Worm (Caenorhabditis elegans): ENCODE data around the gene C18A3.7.

The C18A3.7 gene

DNA sequence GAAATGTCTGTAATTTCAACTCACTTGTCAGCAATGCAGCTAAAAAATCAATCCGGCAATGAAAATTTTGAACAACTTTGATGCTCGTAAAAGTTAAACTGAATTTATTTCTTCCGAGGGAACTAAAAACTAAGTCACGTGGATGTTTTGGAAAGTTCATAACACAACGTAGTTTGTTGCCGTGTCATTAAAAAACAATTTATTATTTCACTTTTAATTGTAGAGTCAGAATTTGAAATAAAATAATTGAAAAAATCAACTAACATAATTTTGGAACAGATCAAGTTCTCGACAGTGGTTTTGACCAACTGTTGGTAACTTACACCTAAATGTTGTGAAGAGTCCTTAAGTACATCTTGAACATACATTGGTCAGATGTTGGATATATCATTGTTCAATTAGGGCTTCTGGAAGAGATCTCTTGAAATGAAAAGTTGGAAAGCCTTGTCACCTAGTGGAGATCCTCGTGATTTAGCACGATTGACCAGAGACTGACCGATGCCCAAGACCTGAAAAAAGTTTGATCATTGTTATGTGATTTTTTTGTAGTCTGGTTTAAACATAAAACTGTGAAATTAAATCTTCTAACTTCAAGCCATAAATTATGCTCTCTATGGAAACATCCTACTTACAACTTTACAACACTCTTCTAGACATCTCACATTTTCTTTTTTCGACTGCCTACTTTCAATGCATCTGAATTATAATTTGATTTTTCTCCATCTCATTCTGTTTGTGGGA is at the start of gene C18A3.7, which contains the start of gene C18A3.11:
Gene C18A3.7 (minus strand): TSS at position 101 of the 741 bp plus-strand sequence.
Gene C18A3.11 (plus strand): TSS at position 691 of the 741 bp plus-strand sequence.
- no peak for TF ChIP-seq nhr-28 (tag; optimal IDR thresholded peaks at IDR 0.05)
- no peak for TF ChIP-seq cey-2 (tag; optimal IDR thresholded peaks at IDR 0.05; ENCODE audit: borderline replicate concordance, insufficient read depth)
- no peak for TF ChIP-seq aha-1 (tag)
- no peak for TF ChIP-seq lin-39 (tag; optimal IDR thresholded peaks at IDR 0.05)

DNA sequence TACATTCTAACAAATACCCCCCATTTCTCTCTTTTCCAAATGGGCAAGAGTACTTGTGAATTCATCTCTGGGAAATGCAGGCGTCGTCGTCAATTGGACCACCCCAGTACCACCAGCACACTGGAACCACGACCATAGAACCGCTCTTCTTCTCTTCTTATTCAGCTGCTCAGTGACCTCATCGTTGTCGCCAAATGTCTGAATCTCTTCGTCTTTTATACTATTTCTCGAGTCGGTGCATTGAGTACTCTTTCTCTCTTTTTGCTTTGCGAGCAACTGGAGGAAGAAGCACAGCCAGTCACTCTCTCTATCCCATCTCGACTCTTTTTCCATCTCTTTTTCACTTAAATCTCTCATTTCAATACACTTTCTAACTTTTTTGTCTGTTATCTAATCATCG is 49.6 kb upstream of the C18A3.7 start:
- no peak for TF ChIP-seq nhr-6 (tag; optimal IDR thresholded peaks at IDR 0.05)
- no peak for TF ChIP-seq ceh-82 (tag; optimal IDR thresholded peaks at IDR 0.05)
- TF ChIP-seq Y48G9A.11 (GFP tag; IDR thresholded peaks at IDR 0.05), result no peak
- no peak for TF ChIP-seq fkh-10 (GFP tag; optimal IDR thresholded peaks at IDR 0.05)
- TF ChIP-seq lin-38 (GFP tag; IDR thresholded peaks at IDR 0.05), result no peak
- no peak for TF ChIP-seq nhr-102 (tag; optimal IDR thresholded peaks at IDR 0.05)
- no peak for TF ChIP-seq zfp-2 (tag; optimal IDR thresholded peaks at IDR 0.05)
- no peak for TF ChIP-seq mdt-29 (GFP tag; IDR thresholded peaks at IDR 0.05)
- TF ChIP-seq D1046.2 (GFP tag; IDR thresholded peaks at IDR 0.05), result no peak
- TF ChIP-seq egl-43 (GFP tag; IDR thresholded peaks at IDR 0.05), result no peak
- TF ChIP-seq dve-1 (tag; optimal IDR thresholded peaks at IDR 0.05; ENCODE audit: insufficient read depth), result no peak
- no peak for TF ChIP-seq ces-1 (GFP tag; optimal IDR thresholded peaks at IDR 0.05)
- TF ChIP-seq daf-8 (GFP tag; IDR thresholded peaks at IDR 0.05), result no peak
- TF ChIP-seq dmd-6 (GFP tag; IDR thresholded peaks at IDR 0.05), result no peak
- no peak for TF ChIP-seq mep-1 (tag; optimal IDR thresholded peaks at IDR 0.05)
- TF ChIP-seq ceh-44 (GFP tag; IDR thresholded peaks at IDR 0.05), result no peak
- no peak for TF ChIP-seq F26F4.8 (GFP tag; conservative IDR thresholded peaks at IDR 0.05)
- TF ChIP-seq snpc-4 (tag; optimal IDR thresholded peaks at IDR 0.05), result no peak
- no peak for TF ChIP-seq lin-15B (tag; optimal IDR thresholded peaks at IDR 0.05)
- no peak for TF ChIP-seq mxl-3 (GFP tag; optimal IDR thresholded peaks at IDR 0.05)
- peak; percentile 29 for TF ChIP-seq aha-1 (tag)
- TF ChIP-seq cey-2 (tag; optimal IDR thresholded peaks at IDR 0.05; ENCODE audit: borderline replicate concordance, insufficient read depth), result no peak
- peak; percentile 47 for TF ChIP-seq hmg-1.1 (GFP tag; IDR thresholded peaks at IDR 0.05)
- peak; percentile 50 for TF ChIP-seq hlh-11 (tag; optimal IDR thresholded peaks at IDR 0.05)
- no peak for TF ChIP-seq ZK546.5 (tag; optimal IDR thresholded peaks at IDR 0.05)
- TF ChIP-seq skn-1 (tag; optimal IDR thresholded peaks at IDR 0.05), result no peak
- TF ChIP-seq daf-16 (GFP tag; optimal IDR thresholded peaks at IDR 0.05), result no peak
- TF ChIP-seq daf-16 (tag; optimal IDR thresholded peaks at IDR 0.05), result no peak
- TF ChIP-seq lsy-2 (tag; optimal IDR thresholded peaks at IDR 0.05), result peak in 1 of 2 experiments; percentile 30
- TF ChIP-seq tra-1 (GFP tag; IDR thresholded peaks at IDR 0.05), result no peak
- TF ChIP-seq nhr-237 (tag; optimal IDR thresholded peaks at IDR 0.05), result no peak
- no peak for TF ChIP-seq nhr-41 (GFP tag; IDR thresholded peaks at IDR 0.05)
- no peak for TF ChIP-seq rbr-2 (tag; optimal IDR thresholded peaks at IDR 0.05)
- no peak for TF ChIP-seq ceh-62 (tag; optimal IDR thresholded peaks at IDR 0.05)
- no peak for TF ChIP-seq daf-12 (tag; optimal IDR thresholded peaks at IDR 0.05)
- TF ChIP-seq spr-3 (GFP tag; optimal IDR thresholded peaks at IDR 0.05), result no peak
- no peak for TF ChIP-seq daf-19 (GFP tag; conservative IDR thresholded peaks at IDR 0.05)
- no peak for TF ChIP-seq aly-2 (tag; optimal IDR thresholded peaks at IDR 0.05)
- TF ChIP-seq pqm-1 (tag; optimal IDR thresholded peaks at IDR 0.05), result no peak
- TF ChIP-seq zip-11 (GFP tag; IDR thresholded peaks at IDR 0.05), result no peak
- no peak for TF ChIP-seq ama-1 (optimal IDR thresholded peaks at IDR 0.05)
- TF ChIP-seq nhr-11 (tag; optimal IDR thresholded peaks at IDR 0.05), result peak; percentile 11
- no peak for TF ChIP-seq nhr-111 (GFP tag; optimal IDR thresholded peaks at IDR 0.05)
- TF ChIP-seq mes-2 (tag; optimal IDR thresholded peaks at IDR 0.05; ENCODE audit: poor library complexity, severe bottlenecking), result peak; percentile 37
- TF ChIP-seq lir-3 (tag; optimal IDR thresholded peaks at IDR 0.05), result no peak
- no peak for TF ChIP-seq duxl-1 (tag; optimal IDR thresholded peaks at IDR 0.05; ENCODE audit: poor library complexity)
- TF ChIP-seq egl-27 (tag; optimal IDR thresholded peaks at IDR 0.05), result no peak
